Worm (Caenorhabditis elegans): Measurements from ENCODE around the gene dnj-1.

Gene dnj-1

ce11 chrIV:11347275-11347674, 48.4 kb downstream of the dnj-1 start:
- no peak for TF ChIP-seq ref-1 (GFP tag; conservative IDR thresholded peaks at IDR 0.05)
- no peak for TF ChIP-seq T22C8.4 (GFP tag; IDR thresholded peaks at IDR 0.05)
- no peak for TF ChIP-seq tab-1 (GFP tag; IDR thresholded peaks at IDR 0.05)
- no peak for TF ChIP-seq ztf-29 (GFP tag; IDR thresholded peaks at IDR 0.05)
- TF ChIP-seq ztf-23 (GFP tag; IDR thresholded peaks at IDR 0.05), result no peak
- no peak for TF ChIP-seq klf-2 (GFP tag; conservative IDR thresholded peaks at IDR 0.05)
- no peak for TF ChIP-seq med-1 (GFP tag; optimal IDR thresholded peaks at IDR 0.05; ENCODE audit: insufficient read depth)
- TF ChIP-seq cog-1 (tag; optimal IDR thresholded peaks at IDR 0.05), result no peak
- TF ChIP-seq flt-1 (GFP tag; IDR thresholded peaks at IDR 0.05), result no peak

DNA sequence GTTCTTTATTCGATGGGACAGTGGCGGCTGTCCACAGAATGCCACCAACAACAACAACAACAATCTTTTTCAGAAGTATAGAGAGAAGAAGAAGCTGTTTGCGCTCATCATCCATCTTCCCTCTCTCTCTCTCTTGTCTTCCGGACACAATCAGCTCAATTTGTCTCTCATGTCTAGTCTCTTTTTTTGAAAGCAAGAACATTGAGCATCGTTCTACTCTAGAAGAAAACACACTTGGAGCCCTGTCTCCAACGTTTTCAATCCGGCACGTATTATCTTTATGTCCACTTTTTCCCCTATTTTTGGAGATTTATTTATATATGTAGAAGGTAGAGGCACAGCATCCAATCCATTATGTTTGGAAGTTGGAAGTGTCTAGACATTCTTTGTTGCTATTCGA, 50.0 kb downstream of the dnj-1 start:
- no peak for TF ChIP-seq ztf-23 (GFP tag; IDR thresholded peaks at IDR 0.05)

DNA sequence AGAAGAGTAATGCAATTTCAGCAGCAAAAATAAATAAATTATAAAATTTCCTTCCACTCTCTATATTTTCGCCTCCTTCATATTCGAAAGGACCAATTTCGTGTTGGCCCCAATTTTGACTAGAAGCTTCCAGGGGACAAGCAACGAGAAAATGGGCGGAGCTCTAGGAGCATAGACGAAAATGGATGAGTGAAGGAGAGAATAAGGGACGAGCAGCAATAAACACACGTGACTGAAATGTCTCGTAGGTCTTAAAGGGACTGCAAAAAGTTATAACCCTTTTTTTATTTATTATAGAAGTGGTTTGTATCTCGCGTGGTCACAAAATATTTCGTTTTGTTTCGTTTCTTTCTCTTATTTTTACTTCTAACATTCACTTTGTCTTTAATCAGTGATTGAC, 50.9 kb downstream of the dnj-1 start:
- no peak for TF ChIP-seq flt-1 (GFP tag; IDR thresholded peaks at IDR 0.05)
- TF ChIP-seq ztf-23 (GFP tag; IDR thresholded peaks at IDR 0.05), result no peak
- TF ChIP-seq T22C8.4 (GFP tag; IDR thresholded peaks at IDR 0.05), result no peak
- TF ChIP-seq ztf-29 (GFP tag; IDR thresholded peaks at IDR 0.05), result no peak
- TF ChIP-seq tab-1 (GFP tag; IDR thresholded peaks at IDR 0.05), result no peak
- TF ChIP-seq klf-2 (GFP tag; conservative IDR thresholded peaks at IDR 0.05), result no peak
- no peak for TF ChIP-seq med-1 (GFP tag; optimal IDR thresholded peaks at IDR 0.05; ENCODE audit: insufficient read depth)
- TF ChIP-seq ref-1 (GFP tag; conservative IDR thresholded peaks at IDR 0.05), result no peak
- TF ChIP-seq cog-1 (tag; optimal IDR thresholded peaks at IDR 0.05), result no peak

ce11 chrIV:11350809-11351208, 52.0 kb downstream of the dnj-1 start:
- TF ChIP-seq klf-2 (GFP tag; conservative IDR thresholded peaks at IDR 0.05) (no peak), med-1 (GFP tag; optimal IDR thresholded peaks at IDR 0.05; ENCODE audit: insufficient read depth) (no peak), tab-1 (GFP tag; IDR thresholded peaks at IDR 0.05) (no peak), T22C8.4 (GFP tag; IDR thresholded peaks at IDR 0.05) (no peak), ref-1 (GFP tag; conservative IDR thresholded peaks at IDR 0.05) (no peak), ztf-23 (GFP tag; IDR thresholded peaks at IDR 0.05) (no peak), ztf-29 (GFP tag; IDR thresholded peaks at IDR 0.05) (no peak), flt-1 (GFP tag; IDR thresholded peaks at IDR 0.05) (no peak), cog-1 (tag; optimal IDR thresholded peaks at IDR 0.05) (no peak)

ce11 chrIV:11351563-11351962, 52.7 kb downstream of the dnj-1 start:
- TF ChIP-seq flt-1 (GFP tag; IDR thresholded peaks at IDR 0.05), result no peak
- TF ChIP-seq ref-1 (GFP tag; conservative IDR thresholded peaks at IDR 0.05), result no peak
- no peak for TF ChIP-seq T22C8.4 (GFP tag; IDR thresholded peaks at IDR 0.05)
- TF ChIP-seq ztf-29 (GFP tag; IDR thresholded peaks at IDR 0.05), result no peak

DNA sequence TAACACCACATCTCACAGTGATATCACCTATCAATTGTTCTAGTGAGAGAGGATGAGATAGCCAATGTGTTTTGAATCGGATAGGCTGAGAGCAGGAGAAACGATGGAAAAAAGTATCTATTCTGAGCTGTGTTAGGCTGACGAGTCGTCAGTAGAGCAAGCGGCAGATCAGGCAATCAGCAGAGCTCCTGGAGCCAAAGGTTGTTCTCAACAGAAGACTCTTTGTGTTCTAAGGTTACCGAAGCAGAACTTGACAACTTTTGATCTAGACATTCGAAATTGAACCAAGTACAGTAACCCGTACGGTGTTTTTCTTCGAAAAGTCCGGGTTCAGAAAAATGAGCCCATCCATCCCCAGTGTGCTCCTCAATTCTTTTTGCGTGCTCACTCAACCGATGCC, 53.9 kb downstream of the dnj-1 start:
- no peak for TF ChIP-seq flt-1 (GFP tag; IDR thresholded peaks at IDR 0.05)
- no peak for TF ChIP-seq tab-1 (GFP tag; IDR thresholded peaks at IDR 0.05)
- no peak for TF ChIP-seq ztf-29 (GFP tag; IDR thresholded peaks at IDR 0.05)
- no peak for TF ChIP-seq ztf-23 (GFP tag; IDR thresholded peaks at IDR 0.05)
- TF ChIP-seq klf-2 (GFP tag; conservative IDR thresholded peaks at IDR 0.05), result no peak
- TF ChIP-seq ref-1 (GFP tag; conservative IDR thresholded peaks at IDR 0.05), result no peak
- no peak for TF ChIP-seq cog-1 (tag; optimal IDR thresholded peaks at IDR 0.05)
- TF ChIP-seq T22C8.4 (GFP tag; IDR thresholded peaks at IDR 0.05), result no peak
- no peak for TF ChIP-seq med-1 (GFP tag; optimal IDR thresholded peaks at IDR 0.05; ENCODE audit: insufficient read depth)

DNA sequence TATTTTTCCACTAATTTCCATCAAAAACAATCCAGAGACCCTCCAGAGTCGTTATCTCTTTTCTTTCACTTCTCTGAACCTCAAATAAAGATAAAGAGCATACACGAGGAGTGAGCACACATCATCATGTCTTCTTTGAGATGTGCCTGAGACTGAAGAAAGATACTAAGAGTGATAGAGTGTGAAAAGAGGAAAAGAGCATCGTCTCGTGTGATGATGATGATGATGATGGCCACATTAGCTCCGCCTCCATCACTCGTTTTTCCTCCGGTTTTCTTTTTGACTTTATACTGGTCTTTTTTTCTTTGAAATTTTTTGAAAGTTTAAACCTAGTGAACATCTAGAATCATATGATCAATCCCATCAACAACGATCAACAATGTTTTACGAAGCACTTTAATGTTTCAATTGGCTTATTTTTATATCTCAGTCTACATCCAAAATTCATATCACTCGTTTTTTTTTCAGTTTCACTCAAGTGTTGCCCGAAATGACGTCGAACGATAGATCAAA, 55.2 kb downstream of the dnj-1 start, which contains the start of gene T01G1.2:
Gene T01G1.2 (plus strand): TSS at position 463 of the 513 bp plus-strand sequence.
- no peak for TF ChIP-seq ztf-23 (GFP tag; IDR thresholded peaks at IDR 0.05)
- TF ChIP-seq T22C8.4 (GFP tag; IDR thresholded peaks at IDR 0.05), result no peak
- no peak for TF ChIP-seq tab-1 (GFP tag; IDR thresholded peaks at IDR 0.05)
- no peak for TF ChIP-seq klf-2 (GFP tag; conservative IDR thresholded peaks at IDR 0.05)
- no peak for TF ChIP-seq cog-1 (tag; optimal IDR thresholded peaks at IDR 0.05)
- no peak for TF ChIP-seq flt-1 (GFP tag; IDR thresholded peaks at IDR 0.05)

All from whole organism, midembryonic.